Fruit fly (Drosophila melanogaster) whole organism, embryonic: ENCODE results near the gene Mocs1.

Source experiments
- Adf1 ChIP-seq: fragments of 200-800 bp; sonication (Bioruptor generic); IDR thresholded peaks from 2 replicates; pipeline ENCODE4 v1.3.6; 2022; ENCODE audit warnings: missing biosample characterization, missing genetic modification characterization
- Atf-2 ChIP-seq: fragments of 200-800 bp; sonication (Bioruptor generic); optimal IDR thresholded peaks from 2 replicates; lab custom pipeline; 2016; ENCODE audit warnings: missing biosample characterization, missing genetic modification characterization
- Atf3 ChIP-seq: fragments of 200-800 bp; sonication (Bioruptor generic); optimal IDR thresholded peaks from 3 replicates; lab custom pipeline; 2016; ENCODE audit warnings: missing biosample characterization, missing genetic modification characterization
- Awh ChIP-seq: fragments of 200-800 bp; sonication (Bioruptor generic); IDR thresholded peaks from 2 replicates; pipeline ENCODE4, ENCODE4 v1.3.6; 2022; ENCODE audit warnings: missing biosample characterization, missing genetic modification characterization
- CG10274 ChIP-seq: fragments of 200-800 bp; sonication (Bioruptor generic); optimal IDR thresholded peaks from 3 replicates; lab custom pipeline; 2017; ENCODE audit warnings: missing biosample characterization, mild to moderate bottlenecking, missing genetic modification characterization
- CG11456 ChIP-seq: fragments of 200-800 bp; sonication (Bioruptor generic); IDR thresholded peaks from 3 replicates; pipeline ENCODE4 v1.3.6; 2022; ENCODE audit warnings: missing biosample characterization, missing genetic modification characterization
- CG12155 ChIP-seq: fragments of 200-800 bp; sonication (Bioruptor generic); optimal IDR thresholded peaks from 3 replicates; lab custom pipeline; 2016; ENCODE audit warnings: missing biosample characterization, missing genetic modification characterization
- CG12219 ChIP-seq: fragments of 200-800 bp; sonication (Bioruptor generic); optimal IDR thresholded peaks from 3 replicates; lab custom pipeline; 2018; ENCODE audit warnings: missing biosample characterization, mild to moderate bottlenecking, missing genetic modification characterization
- CG1233 ChIP-seq: fragments of 200-800 bp; sonication (Bioruptor generic); optimal IDR thresholded peaks from 4 replicates; lab custom pipeline; 2018; ENCODE audit warnings: missing biosample characterization, mild to moderate bottlenecking, missing genetic modification characterization
- CG14014 ChIP-seq: fragments of 200-800 bp; sonication (Bioruptor generic); IDR thresholded peaks from 2 replicates; pipeline ENCODE4 v1.3.6; 2022; ENCODE audit warnings: missing biosample characterization, missing genetic modification characterization
- CG14050 ChIP-seq: fragments of 200-800 bp; sonication (Bioruptor generic); IDR thresholded peaks from 3 replicates; pipeline ENCODE4 v1.3.6; 2022; ENCODE audit warnings: missing biosample characterization, missing genetic modification characterization
- CG14860 ChIP-seq: fragments of 200-800 bp; sonication (Bioruptor generic); IDR thresholded peaks from 3 replicates; pipeline ENCODE4 v1.3.6; 2022; ENCODE audit warnings: missing biosample characterization, missing genetic modification characterization; ENCODE audit not compliant: partially characterized antibody
- CG1602 ChIP-seq: fragments of 200-800 bp; sonication (Bioruptor generic); optimal IDR thresholded peaks from 3 replicates; lab custom pipeline; 2016; ENCODE audit warnings: missing biosample characterization, missing genetic modification characterization
- CG16813 ChIP-seq: fragments of 200-800 bp; sonication (Bioruptor generic); IDR thresholded peaks from 3 replicates; pipeline ENCODE4 v1.3.6; 2022; ENCODE audit warnings: missing biosample characterization, missing genetic modification characterization; ENCODE audit not compliant: partially characterized antibody
- CG17186 ChIP-seq: fragments of 200-800 bp; sonication (Bioruptor generic); optimal IDR thresholded peaks from 3 replicates; lab custom pipeline; 2017; ENCODE audit warnings: missing biosample characterization, missing genetic modification reagents, missing genetic modification characterization
- CG1832 ChIP-seq: fragments of 200-800 bp; sonication (Bioruptor generic); optimal IDR thresholded peaks from 2 replicates; lab custom pipeline; 2017; ENCODE audit warnings: missing biosample characterization, mild to moderate bottlenecking, missing genetic modification characterization, inconsistent platforms
- CG18619 ChIP-seq: fragments of 200-800 bp; sonication (Bioruptor generic); optimal IDR thresholded peaks from 3 replicates; lab custom pipeline; 2017; ENCODE audit warnings: missing biosample characterization, mild to moderate bottlenecking, missing genetic modification characterization
- CG18764 ChIP-seq: fragments of 200-800 bp; sonication (Bioruptor generic); optimal IDR thresholded peaks from 3 replicates; lab custom pipeline; 2016; ENCODE audit warnings: missing biosample characterization, missing genetic modification characterization
- CG31224 ChIP-seq: fragments of 200-800 bp; sonication (Bioruptor generic); IDR thresholded peaks from 2 replicates; pipeline ENCODE4 v1.3.6; 2022; ENCODE audit warnings: missing biosample characterization, missing genetic modification characterization
- CG3847 ChIP-seq: fragments of 200-800 bp; sonication (Bioruptor generic); IDR thresholded peaks from 2 replicates; pipeline ENCODE4 v1.3.6; 2022; ENCODE audit warnings: missing biosample characterization, missing genetic modification characterization
- CG4730 ChIP-seq: fragments of 200-800 bp; sonication (Bioruptor generic); IDR thresholded peaks from 2 replicates; pipeline ENCODE4 v1.3.6; 2022; ENCODE audit warnings: missing biosample characterization, missing genetic modification characterization
- CG5245 ChIP-seq: fragments of 200-800 bp; sonication (Bioruptor generic); optimal IDR thresholded peaks from 3 replicates; lab custom pipeline; 2016; ENCODE audit warnings: missing biosample characterization, missing genetic modification characterization
- CG7271 ChIP-seq: fragments of 200-800 bp; sonication (Bioruptor generic); optimal IDR thresholded peaks from 2 replicates; lab custom pipeline; 2018; ENCODE audit warnings: missing biosample characterization, mild to moderate bottlenecking, missing genetic modification characterization, moderate library complexity
- CG7745 ChIP-seq: fragments of 200-800 bp; sonication (Bioruptor generic); optimal IDR thresholded peaks from 2 replicates; lab custom pipeline; 2018; ENCODE audit warnings: missing biosample characterization, mild to moderate bottlenecking, missing genetic modification characterization, moderate library complexity
- CG7786 ChIP-seq: fragments of 200-800 bp; sonication (Bioruptor generic); optimal IDR thresholded peaks from 2 replicates; lab custom pipeline; 2016; ENCODE audit warnings: missing biosample characterization, missing genetic modification characterization
- CG8924 ChIP-seq: fragments of 200-800 bp; optimal IDR thresholded peaks from 3 replicates; lab custom pipeline; 2019; ENCODE audit warnings: missing biosample characterization, mild to moderate bottlenecking, missing genetic modification characterization, moderate library complexity
- Dll ChIP-seq: fragments of 200-800 bp; sonication (Bioruptor generic); IDR thresholded peaks from 4 replicates; pipeline ENCODE4 v1.3.6; 2022; ENCODE audit warnings: missing biosample characterization, missing genetic modification characterization; ENCODE audit not compliant: partially characterized antibody
- E2f1 ChIP-seq: fragments of 200-800 bp; sonication (Bioruptor generic); IDR thresholded peaks from 2 replicates; pipeline ENCODE4 v1.3.6; 2022; ENCODE audit warnings: missing biosample characterization, missing genetic modification characterization
- Elba2 ChIP-seq: fragments of 200-800 bp; sonication (Bioruptor generic); optimal IDR thresholded peaks from 3 replicates; lab custom pipeline; 2016; ENCODE audit warnings: missing biosample characterization, missing genetic modification characterization
- Ets97D ChIP-seq: fragments of 200-800 bp; sonication (Bioruptor generic); optimal IDR thresholded peaks from 3 replicates; lab custom pipeline; 2016; ENCODE audit warnings: missing biosample characterization, missing genetic modification characterization
- Fer1 ChIP-seq: fragments of 200-800 bp; sonication (Bioruptor generic); optimal IDR thresholded peaks from 2 replicates; lab custom pipeline; 2017; ENCODE audit warnings: missing biosample characterization, mild to moderate bottlenecking, missing genetic modification characterization
- Fer3 ChIP-seq: fragments of 200-800 bp; sonication (Bioruptor generic); optimal IDR thresholded peaks from 2 replicates; lab custom pipeline; 2018; ENCODE audit warnings: missing biosample characterization, mild to moderate bottlenecking, missing genetic modification characterization, moderate library complexity
- GATAe ChIP-seq: fragments of 200-800 bp; sonication (Bioruptor generic); conservative IDR thresholded peaks from 2 replicates; pipeline ENCODE4 v1.3.6; 2022; ENCODE audit warnings: missing biosample characterization, missing genetic modification characterization
- HLHmδ ChIP-seq: fragments of 200-800 bp; sonication (Bioruptor generic); optimal IDR thresholded peaks from 2 replicates; lab custom pipeline; 2018; ENCODE audit warnings: missing biosample characterization, mild to moderate bottlenecking, missing genetic modification characterization, moderate library complexity
- Lpt ChIP-seq: fragments of >200 bp; optimal IDR thresholded peaks from 2 replicates; lab custom pipeline; 2018; ENCODE audit warnings: missing biosample characterization, missing genetic modification characterization
- MBD-R2 ChIP-seq: fragments of 200-800 bp; sonication (Bioruptor generic); IDR thresholded peaks from 2 replicates; pipeline ENCODE4 v1.3.6; 2022; ENCODE audit warnings: missing biosample characterization, missing genetic modification characterization
- Oli ChIP-seq: fragments of 200-800 bp; sonication (Bioruptor generic); optimal IDR thresholded peaks from 2 replicates; lab custom pipeline; 2018; ENCODE audit warnings: missing biosample characterization, mild to moderate bottlenecking, missing genetic modification characterization, moderate library complexity
- Scr ChIP-seq: fragments of 200-800 bp; sonication (Bioruptor generic); IDR thresholded peaks from 2 replicates; pipeline ENCODE4 v1.3.6; 2022; ENCODE audit warnings: missing biosample characterization, missing genetic modification characterization; ENCODE audit not compliant: partially characterized antibody
- ato ChIP-seq: fragments of 200-800 bp; sonication (Bioruptor generic); IDR thresholded peaks from 2 replicates; pipeline ENCODE4 v1.3.6; 2022; ENCODE audit warnings: missing biosample characterization, missing genetic modification characterization; ENCODE audit not compliant: partially characterized antibody
- bsh ChIP-seq, 2 experiments: fragments of 200-800 bp; sonication (Bioruptor generic); optimal IDR thresholded peaks; 2 replicates each; lab custom pipeline; 2017 to 2018; ENCODE audit warnings: mild to moderate bottlenecking in 2 of 2, missing biosample characterization in 2 of 2, missing genetic modification characterization in 2 of 2, moderate library complexity in 1 of 2
- danr ChIP-seq: fragments of 200-800 bp; sonication (Bioruptor generic); IDR thresholded peaks from 2 replicates; pipeline ENCODE4 v1.3.6; 2022; ENCODE audit warnings: missing biosample characterization, missing genetic modification characterization
- eve ChIP-seq, 2 experiments: fragments of >200 bp; optimal IDR thresholded peaks; 2 replicates each; lab custom pipeline; 2017; ENCODE audit warnings: missing biosample characterization in 2 of 2, missing genetic modification characterization in 2 of 2
- ewg ChIP-seq: fragments of 200-800 bp; sonication (Bioruptor generic); optimal IDR thresholded peaks from 3 replicates; lab custom pipeline; 2017; ENCODE audit warnings: mild to moderate bottlenecking, missing biosample characterization, missing genetic modification reagents, missing genetic modification characterization
- exex ChIP-seq: fragments of 200-800 bp; sonication (Bioruptor generic); optimal IDR thresholded peaks from 4 replicates; lab custom pipeline; 2018; ENCODE audit warnings: missing biosample characterization, mild to moderate bottlenecking, missing genetic modification characterization, moderate library complexity
- fd102C ChIP-seq: fragments of 200-800 bp; sonication (Bioruptor generic); optimal IDR thresholded peaks from 2 replicates; lab custom pipeline; 2018; ENCODE audit warnings: missing biosample characterization, mild to moderate bottlenecking, missing genetic modification characterization, moderate library complexity
- gcm ChIP-seq: fragments of 200-800 bp; sonication (Bioruptor generic); optimal IDR thresholded peaks from 2 replicates; lab custom pipeline; 2019; ENCODE audit warnings: missing biosample characterization, mild to moderate bottlenecking, missing genetic modification characterization, moderate library complexity
- mld ChIP-seq: fragments of 200-800 bp; sonication (Bioruptor generic); IDR thresholded peaks from 3 replicates; pipeline ENCODE4 v1.3.6; 2022; ENCODE audit warnings: missing biosample characterization, missing genetic modification characterization; ENCODE audit not compliant: partially characterized antibody
- sr ChIP-seq: fragments of 200-800 bp; sonication (Bioruptor generic); IDR thresholded peaks from 3 replicates; pipeline ENCODE4 v1.3.6; 2022; ENCODE audit warnings: missing biosample characterization, missing genetic modification characterization
- tap ChIP-seq: fragments of 200-800 bp; optimal IDR thresholded peaks from 3 replicates; lab custom pipeline; 2019; ENCODE audit warnings: missing biosample characterization, mild to moderate bottlenecking, missing genetic modification characterization, moderate library complexity

Gene Mocs1

DNA sequence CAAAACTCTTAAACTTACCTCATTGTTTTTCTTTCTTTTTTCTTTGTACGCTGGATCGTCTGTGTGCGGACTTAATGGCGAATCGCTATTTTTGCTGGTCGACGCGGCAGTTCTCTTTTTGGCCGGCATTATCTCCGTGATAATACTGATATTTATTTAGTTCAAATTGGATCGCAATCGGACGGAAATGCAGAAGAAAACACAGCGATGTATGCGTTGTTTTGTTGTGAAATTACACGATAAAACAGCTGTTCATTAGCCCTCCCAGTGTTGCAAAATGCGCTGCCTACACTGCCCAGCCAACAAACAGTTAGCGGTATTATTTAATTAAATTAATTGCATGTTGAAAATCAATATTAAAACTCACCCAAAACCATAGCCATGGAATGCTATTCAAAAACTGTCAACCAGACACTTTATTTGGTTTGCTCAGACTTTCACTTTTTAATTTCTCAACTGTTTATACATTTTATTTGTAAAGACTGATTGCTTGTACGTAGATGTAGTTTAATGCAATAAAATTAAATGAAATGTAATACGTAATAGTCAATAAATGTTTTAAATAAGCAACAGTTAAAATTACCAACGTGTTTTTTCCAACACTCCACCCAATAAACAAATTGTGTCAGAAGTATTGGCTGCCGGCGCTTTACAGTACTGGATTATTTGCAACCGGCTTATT, 27.8 kb downstream of the Mocs1 start, which contains the start of the genes Irbp18 and APP-BP1 (continued):
- TF ChIP-seq Scr, result no peak
- no peak for TF ChIP-seq HLHmδ (GFP tag; lab: Kevin White, UChicago)
- TF ChIP-seq CG14050, result peak; percentile 74
- TF ChIP-seq Adf1 (GFP tag; lab: Robert Waterston, UW), result peak; percentile 72
- no peak; the same call in 1 of the 2 replicates for TF ChIP-seq GATAe (GFP tag; lab: Robert Waterston, UW)
- TF ChIP-seq CG16813 (GFP tag; lab: Robert Waterston, UW), result no peak
- TF ChIP-seq gcm (GFP tag; lab: Kevin White, UChicago), result peak; percentile 89
- TF ChIP-seq danr (GFP tag; lab: Robert Waterston, UW), result peak; percentile 81
- no peak for TF ChIP-seq Dll (GFP tag; lab: Robert Waterston, UW)
- TF ChIP-seq CG10274 (GFP tag; lab: Kevin White, UChicago), result peak; percentile 78
- TF ChIP-seq CG18619 (GFP tag; lab: Kevin White, UChicago), result peak; percentile 95
- peak; percentile 87 for TF ChIP-seq CG11456 (GFP tag; lab: Robert Waterston, UW)
- peak; percentile 92 for TF ChIP-seq CG12155 (GFP tag; lab: Kevin White, UChicago)
- TF ChIP-seq CG31224 (GFP tag; lab: Robert Waterston, UW), result peak; percentile 81
- no peak for TF ChIP-seq CG14860 (GFP tag; lab: Robert Waterston, UW)
- TF ChIP-seq Elba2 (GFP tag; lab: Kevin White, UChicago), result peak; percentile 97
- peak; percentile 73; the same call in 1 of the 2 replicates for TF ChIP-seq Awh (GFP tag; lab: Robert Waterston, UW)
- TF ChIP-seq ewg (GFP tag; lab: Kevin White, UChicago), result peak; percentile 87
- TF ChIP-seq mld (GFP tag; lab: Robert Waterston, UW), result no peak
- TF ChIP-seq Atf-2 (GFP tag; lab: Kevin White, UChicago), result peak; percentile 92
- peak; percentile 93 for TF ChIP-seq Oli
- TF ChIP-seq Atf3, result peak; percentile 93
- TF ChIP-seq sr (GFP tag; lab: Robert Waterston, UW), result 0 out of 3 replicates have a peak, but pooled peaks have one; percentile 25
- peak; percentile 94 for TF ChIP-seq CG8924 (tag; lab: Kevin White, UChicago)
- TF ChIP-seq CG12219, result peak; percentile 91
- TF ChIP-seq CG1602, result peak; percentile 94
- peak; percentile 87 for TF ChIP-seq CG5245 (GFP tag; lab: Kevin White, UChicago)
- TF ChIP-seq CG14014 (GFP tag; lab: Robert Waterston, UW), result peak; percentile 83
- TF ChIP-seq fd102C (GFP tag; lab: Kevin White, UChicago), result peak; percentile 76
- TF ChIP-seq Ets97D (GFP tag; lab: Kevin White, UChicago), result peak; percentile 91
- peak; percentile 94 for TF ChIP-seq CG7786 (GFP tag; lab: Kevin White, UChicago)
- no peak for TF ChIP-seq ato (GFP tag; lab: Robert Waterston, UW)
- peak; percentile 84 for TF ChIP-seq tap (tag; lab: Kevin White, UChicago)
- TF ChIP-seq E2f1 (GFP tag; lab: Robert Waterston, UW), result peak; percentile 90
- TF ChIP-seq Lpt (GFP tag; lab: Kevin White, UChicago), result no peak
- peak; percentile 84 to 92 for TF ChIP-seq bsh (GFP tag; optimal IDR thresholded peaks at IDR 0.05; lab: Kevin White, UChicago)
- TF ChIP-seq CG18764 (GFP tag; lab: Kevin White, UChicago), result peak; percentile 92
- TF ChIP-seq eve (GFP tag; optimal IDR thresholded peaks at IDR 0.05; lab: Kevin White, UChicago), result no peak
- peak; percentile 55 for TF ChIP-seq CG7271 (tag; lab: Kevin White, UChicago)
- no peak for TF ChIP-seq CG1832 (GFP tag; lab: Kevin White, UChicago)
- TF ChIP-seq Fer3 (tag; lab: Kevin White, UChicago), result peak; percentile 90
- peak; percentile 73 for TF ChIP-seq CG4730 (GFP tag; lab: Robert Waterston, UW)
- peak; percentile 94 for TF ChIP-seq CG1233 (GFP tag; lab: Kevin White, UChicago)
- TF ChIP-seq exex, result peak; percentile 72
- no peak for TF ChIP-seq CG7745
- peak; percentile 89 for TF ChIP-seq CG3847
- peak; percentile 72 for TF ChIP-seq MBD-R2
- TF ChIP-seq CG17186 (GFP tag; lab: Kevin White, UChicago), result peak; percentile 87
- peak; percentile 94 for TF ChIP-seq Fer1 (GFP tag; lab: Kevin White, UChicago)
